Fruit fly (Drosophila melanogaster) whole organism, embryonic: ENCODE measurements around the gene CG8369.
A peak's percentile ranks its signal among the peaks of the same experiment; 100 is the strongest.

Experiments
- ATbp ChIP-seq: fragments of 200-800 bp; sonication (Bioruptor generic); optimal IDR thresholded peaks from 2 replicates; lab custom pipeline; 2017; ENCODE audit warnings: missing biosample characterization, mild to moderate bottlenecking, missing genetic modification characterization, missing genetic modification reagents
- Adf1 ChIP-seq: fragments of 200-800 bp; sonication (Bioruptor generic); IDR thresholded peaks from 2 replicates; pipeline ENCODE4 v1.3.6; 2022; ENCODE audit warnings: missing biosample characterization, missing genetic modification characterization
- Asciz ChIP-seq: fragments of 200-800 bp; sonication (Bioruptor generic); optimal IDR thresholded peaks from 2 replicates; lab custom pipeline; 2017; ENCODE audit warnings: missing biosample characterization, mild to moderate bottlenecking, missing genetic modification characterization, missing genetic modification reagents
- Atf-2 ChIP-seq: fragments of 200-800 bp; sonication (Bioruptor generic); optimal IDR thresholded peaks from 2 replicates; lab custom pipeline; 2016; ENCODE audit warnings: missing biosample characterization, missing genetic modification characterization
- Awh ChIP-seq: fragments of 200-800 bp; sonication (Bioruptor generic); IDR thresholded peaks from 2 replicates; pipeline ENCODE4, ENCODE4 v1.3.6; 2022; ENCODE audit warnings: missing biosample characterization, missing genetic modification characterization
- Bteb2 ChIP-seq: fragments of 200-800 bp; sonication (Bioruptor generic); optimal IDR thresholded peaks from 2 replicates; lab custom pipeline; 2016; ENCODE audit warnings: missing biosample characterization, missing genetic modification characterization
- CG13287 ChIP-seq: fragments of 200-800 bp; sonication (Bioruptor generic); IDR thresholded peaks from 2 replicates; pipeline ENCODE4 v1.3.6; 2022; ENCODE audit warnings: missing biosample characterization, missing genetic modification characterization; ENCODE audit not compliant: partially characterized antibody
- CG14860 ChIP-seq: fragments of 200-800 bp; sonication (Bioruptor generic); IDR thresholded peaks from 3 replicates; pipeline ENCODE4 v1.3.6; 2022; ENCODE audit warnings: missing biosample characterization, missing genetic modification characterization; ENCODE audit not compliant: partially characterized antibody
- CG15479 ChIP-seq: fragments of 200-800 bp; sonication (Bioruptor generic); optimal IDR thresholded peaks from 3 replicates; lab custom pipeline; 2019; ENCODE audit warnings: missing biosample characterization, mild to moderate bottlenecking, missing genetic modification characterization, moderate library complexity
- CG15514 ChIP-seq: fragments of 200-800 bp; sonication (Bioruptor generic); optimal IDR thresholded peaks from 3 replicates; lab custom pipeline; 2017; ENCODE audit warnings: missing biosample characterization, missing genetic modification characterization, mild to moderate bottlenecking, moderate library complexity, missing genetic modification reagents
- CG18599 ChIP-seq: fragments of 200-800 bp; sonication (Bioruptor generic); optimal IDR thresholded peaks from 3 replicates; lab custom pipeline; 2017; ENCODE audit warnings: missing biosample characterization, missing genetic modification characterization, mild to moderate bottlenecking, moderate library complexity, missing genetic modification reagents
- CG18619 ChIP-seq: fragments of 200-800 bp; sonication (Bioruptor generic); optimal IDR thresholded peaks from 3 replicates; lab custom pipeline; 2017; ENCODE audit warnings: missing biosample characterization, mild to moderate bottlenecking, missing genetic modification characterization
- CG2116 ChIP-seq: fragments of 200-800 bp; sonication (Bioruptor generic); optimal IDR thresholded peaks from 3 replicates; lab custom pipeline; 2018; ENCODE audit warnings: missing biosample characterization, mild to moderate bottlenecking, missing genetic modification characterization
- CG32532 ChIP-seq: fragments of 200-800 bp; sonication (Bioruptor generic); IDR thresholded peaks from 2 replicates; pipeline ENCODE4 v1.3.6; 2022; ENCODE audit warnings: missing biosample characterization, missing genetic modification characterization
- CG34422 ChIP-seq: fragments of 200-800 bp; sonication (Bioruptor generic); IDR thresholded peaks from 3 replicates; pipeline ENCODE4 v1.3.6; 2022; ENCODE audit warnings: missing biosample characterization, missing genetic modification characterization
- CG4282 ChIP-seq: fragments of 200-800 bp; sonication (Bioruptor generic); optimal IDR thresholded peaks from 2 replicates; lab custom pipeline; 2016; ENCODE audit warnings: missing biosample characterization, missing genetic modification characterization
- CG4854 ChIP-seq: fragments of 200-800 bp; sonication (Bioruptor generic); optimal IDR thresholded peaks from 2 replicates; lab custom pipeline; 2016; ENCODE audit warnings: missing biosample characterization, missing genetic modification characterization, inconsistent platforms
- CG5245 ChIP-seq: fragments of 200-800 bp; sonication (Bioruptor generic); optimal IDR thresholded peaks from 3 replicates; lab custom pipeline; 2016; ENCODE audit warnings: missing biosample characterization, missing genetic modification characterization
- CG6854 ChIP-seq: fragments of 200-800 bp; sonication (Bioruptor generic); optimal IDR thresholded peaks from 3 replicates; lab custom pipeline; 2017; ENCODE audit warnings: missing biosample characterization, mild to moderate bottlenecking, missing genetic modification characterization
- CG7271 ChIP-seq: fragments of 200-800 bp; sonication (Bioruptor generic); optimal IDR thresholded peaks from 2 replicates; lab custom pipeline; 2018; ENCODE audit warnings: missing biosample characterization, mild to moderate bottlenecking, missing genetic modification characterization, moderate library complexity
- CG7839 ChIP-seq: fragments of 200-800 bp; sonication (Bioruptor generic); optimal IDR thresholded peaks from 3 replicates; lab custom pipeline; 2018; ENCODE audit warnings: missing biosample characterization, mild to moderate bottlenecking, missing genetic modification characterization, moderate library complexity
- CG8281 ChIP-seq: fragments of 200-800 bp; sonication (Bioruptor generic); optimal IDR thresholded peaks from 2 replicates; lab custom pipeline; 2018; ENCODE audit warnings: missing biosample characterization, mild to moderate bottlenecking, missing genetic modification characterization, moderate library complexity
- CG8359 ChIP-seq: fragments of 200-800 bp; sonication (Bioruptor generic); optimal IDR thresholded peaks from 2 replicates; lab custom pipeline; 2017; ENCODE audit warnings: missing biosample characterization, mild to moderate bottlenecking, missing genetic modification characterization, borderline replicate concordance
- CG8478 ChIP-seq: fragments of >200 bp; optimal IDR thresholded peaks from 2 replicates; lab custom pipeline; 2018
- CG9437 ChIP-seq: fragments of 200-800 bp; sonication (Bioruptor generic); optimal IDR thresholded peaks from 2 replicates; lab custom pipeline; 2018; ENCODE audit warnings: missing biosample characterization, mild to moderate bottlenecking, missing genetic modification characterization
- Dbx ChIP-seq: fragments of 200-800 bp; sonication (Bioruptor generic); IDR thresholded peaks from 3 replicates; pipeline ENCODE4 v1.3.6; 2022; ENCODE audit warnings: missing biosample characterization, missing genetic modification characterization
- Dref ChIP-seq: fragments of 200-800 bp; sonication (Bioruptor generic); IDR thresholded peaks from 2 replicates; pipeline ENCODE4 v1.3.6; 2022; ENCODE audit warnings: missing biosample characterization, missing genetic modification characterization
- Elba2 ChIP-seq: fragments of 200-800 bp; sonication (Bioruptor generic); optimal IDR thresholded peaks from 3 replicates; lab custom pipeline; 2016; ENCODE audit warnings: missing biosample characterization, missing genetic modification characterization
- Hr3 ChIP-seq: fragments of 200-800 bp; sonication (Bioruptor generic); optimal IDR thresholded peaks from 3 replicates; lab custom pipeline; 2016; ENCODE audit warnings: missing biosample characterization, missing genetic modification characterization
- Hr39 ChIP-seq: fragments of >200 bp; optimal IDR thresholded peaks from 2 replicates; lab custom pipeline; 2017
- Mad ChIP-seq: fragments of 200-800 bp; sonication (Bioruptor generic); optimal IDR thresholded peaks from 2 replicates; lab custom pipeline; 2016; ENCODE audit warnings: missing biosample characterization, missing genetic modification characterization
- Ravus ChIP-seq: fragments of 200-800 bp; sonication (Bioruptor generic); IDR thresholded peaks from 2 replicates; pipeline ENCODE4 v1.3.6; 2022; ENCODE audit warnings: missing biosample characterization, missing genetic modification characterization
- YL-1 ChIP-seq: fragments of 200-800 bp; sonication (Bioruptor generic); optimal IDR thresholded peaks from 3 replicates; lab custom pipeline; 2017; ENCODE audit warnings: missing biosample characterization, mild to moderate bottlenecking, missing genetic modification characterization
- aop ChIP-seq: fragments of 200-800 bp; sonication (Bioruptor generic); IDR thresholded peaks from 2 replicates; pipeline ENCODE4 v1.3.6; 2022; ENCODE audit warnings: missing biosample characterization, missing genetic modification characterization
- bcd ChIP-seq: fragments of 200-800 bp; sonication (Bioruptor generic); optimal IDR thresholded peaks from 2 replicates; lab custom pipeline; 2017; ENCODE audit warnings: missing biosample characterization, mild to moderate bottlenecking, missing genetic modification characterization
- disco-r ChIP-seq: fragments of 200-800 bp; sonication (Bioruptor generic); optimal IDR thresholded peaks from 2 replicates; lab custom pipeline; 2016; ENCODE audit warnings: missing biosample characterization, missing genetic modification characterization
- dm ChIP-seq: fragments of 200-800 bp; sonication (Bioruptor generic); optimal IDR thresholded peaks from 3 replicates; lab custom pipeline; 2016; ENCODE audit warnings: missing biosample characterization, missing genetic modification characterization
- fd64A ChIP-seq: fragments of 200-800 bp; sonication (Bioruptor generic); optimal IDR thresholded peaks from 3 replicates; lab custom pipeline; 2018; ENCODE audit warnings: missing biosample characterization, mild to moderate bottlenecking, missing genetic modification characterization
- gsb-n ChIP-seq: fragments of 200-800 bp; sonication (Bioruptor generic); optimal IDR thresholded peaks from 3 replicates; lab custom pipeline; 2018; ENCODE audit warnings: missing biosample characterization, mild to moderate bottlenecking, missing genetic modification characterization
- hkb ChIP-seq, 2 experiments: fragments of 200-800 bp in 1 of 2; fragments of >200 bp in 1 of 2; sonication (Bioruptor generic) in 1 of 2; IDR thresholded peaks in 1 of 2; optimal IDR thresholded peaks in 1 of 2; 2 replicates each; pipeline versions ENCODE4 v1.3.6 to Lab custom; 2017 to 2022; ENCODE audit warnings: missing biosample characterization in 1 of 2, missing genetic modification characterization in 1 of 2
- hth ChIP-seq: fragments of >200 bp; optimal IDR thresholded peaks from 2 replicates; lab custom pipeline; 2017; ENCODE audit warnings: inconsistent platforms
- sd ChIP-seq: fragments of 200-800 bp; sonication (Bioruptor generic); optimal IDR thresholded peaks from 3 replicates; lab custom pipeline; 2018; ENCODE audit warnings: missing biosample characterization, mild to moderate bottlenecking, missing genetic modification characterization, moderate library complexity
- shn ChIP-seq: fragments of 200-800 bp; sonication (Bioruptor generic); optimal IDR thresholded peaks from 3 replicates; lab custom pipeline; 2016; ENCODE audit warnings: missing biosample characterization, missing genetic modification characterization
- trem ChIP-seq: fragments of 200-800 bp; optimal IDR thresholded peaks from 3 replicates; lab custom pipeline; 2019; ENCODE audit warnings: missing biosample characterization, mild to moderate bottlenecking, missing genetic modification characterization, moderate library complexity
- trh ChIP-seq: fragments of 200-800 bp; sonication (Bioruptor generic); optimal IDR thresholded peaks from 2 replicates; lab custom pipeline; 2016; ENCODE audit warnings: missing biosample characterization, missing genetic modification characterization
- unpg ChIP-seq: fragments of 200-800 bp; sonication (Bioruptor generic); optimal IDR thresholded peaks from 3 replicates; lab custom pipeline; 2018; ENCODE audit warnings: missing biosample characterization, mild to moderate bottlenecking, missing genetic modification characterization, moderate library complexity
- vnd ChIP-seq: fragments of 200-800 bp; sonication (Bioruptor generic); IDR thresholded peaks from 3 replicates; pipeline ENCODE4 v1.3.6; 2022; ENCODE audit warnings: missing biosample characterization, missing genetic modification characterization; ENCODE audit not compliant: partially characterized antibody
- vvl ChIP-seq: fragments of 200-800 bp; sonication (Bioruptor generic); IDR thresholded peaks from 2 replicates; pipeline ENCODE4 v1.3.6; 2022; ENCODE audit warnings: missing biosample characterization, missing genetic modification characterization
- wdn ChIP-seq: fragments of 200-800 bp; sonication (Bioruptor generic); IDR thresholded peaks from 2 replicates; pipeline ENCODE4 v1.3.6; 2022; ENCODE audit warnings: missing biosample characterization, missing genetic modification characterization
- wor ChIP-seq: fragments of 200-800 bp; sonication (Bioruptor generic); IDR thresholded peaks from 2 replicates; pipeline ENCODE4 v1.3.6; 2022; ENCODE audit warnings: missing biosample characterization, missing genetic modification characterization

Gene CG8369

dm6 chr3R:8846154-8846648 is 24.4 kb downstream of the CG8369 start (continued):
- TF ChIP-seq CG9437 (GFP tag; lab: Kevin White, UChicago) (peak; percentile 50), aop (0 out of 2 replicates have a peak, but pooled peaks have one; percentile 43), CG4282 (GFP tag; lab: Kevin White, UChicago) (peak; percentile 59), Hr3 (GFP tag; lab: Kevin White, UChicago) (no peak), Mad (GFP tag; lab: Kevin White, UChicago) (no peak), trem (tag; lab: Kevin White, UChicago) (peak; percentile 47), CG8478 (lab: Kevin White, UChicago) (no peak), trh (GFP tag; lab: Kevin White, UChicago) (peak; percentile 10), vvl (GFP tag; lab: Robert Waterston, UW) (peak; percentile 85), fd64A (peak; percentile 71), CG8359 (GFP tag; lab: Kevin White, UChicago) (peak; percentile 16), CG6854 (peak; percentile 54), Awh (GFP tag; lab: Robert Waterston, UW) (peak; percentile 71; the same call in 1 of the 2 replicates), sd (peak; percentile 96), CG15514 (GFP tag; lab: Kevin White, UChicago) (peak; percentile 80), Dbx (GFP tag; lab: Robert Waterston, UW) (peak; percentile 79; the same call in 2 of the 3 replicates), CG18599 (peak; percentile 57), CG18619 (GFP tag; lab: Kevin White, UChicago) (peak; percentile 22), disco-r (GFP tag; lab: Kevin White, UChicago) (peak; percentile 34), CG8281 (tag; lab: Kevin White, UChicago) (no peak), Elba2 (GFP tag; lab: Kevin White, UChicago) (peak; percentile 13), YL-1 (GFP tag; lab: Kevin White, UChicago) (peak; percentile 49), dm (GFP tag; lab: Kevin White, UChicago) (peak; percentile 34), CG13287 (GFP tag; lab: Robert Waterston, UW) (peak; percentile 56; the same call in 1 of the 2 replicates), unpg (GFP tag; lab: Kevin White, UChicago) (peak; percentile 58), wor (GFP tag; lab: Robert Waterston, UW) (no peak), gsb-n (tag; lab: Kevin White, UChicago) (peak; percentile 64), CG32532 (GFP tag; lab: Robert Waterston, UW) (peak; percentile 46; the same call in 1 of the 2 replicates), bcd (GFP tag; lab: Kevin White, UChicago) (peak; percentile 20), Ravus (GFP tag; lab: Robert Waterston, UW) (no peak), Hr39 (lab: Kevin White, UChicago) (no peak), hkb (optimal IDR thresholded peaks at IDR 0.05; lab: Kevin White, UChicago) (no peak), hkb (GFP tag; IDR thresholded peaks at IDR 0.05; lab: Robert Waterston, UW) (peak; percentile 81), CG4854 (GFP tag; lab: Kevin White, UChicago) (peak; percentile 34), CG7839 (tag; lab: Kevin White, UChicago) (peak; percentile 28), Adf1 (GFP tag; lab: Robert Waterston, UW) (peak; percentile 66), CG2116 (peak; percentile 43), hth (no peak), CG34422 (GFP tag; lab: Robert Waterston, UW) (peak; percentile 66; the same call in 1 of the 3 replicates), CG15479 (peak; percentile 67), ATbp (GFP tag; lab: Kevin White, UChicago) (peak; percentile 60), CG14860 (GFP tag; lab: Robert Waterston, UW) (no peak), Dref (no peak), CG7271 (tag; lab: Kevin White, UChicago) (peak; percentile 63), wdn (GFP tag; lab: Robert Waterston, UW) (no peak), shn (GFP tag; lab: Kevin White, UChicago) (no peak), Atf-2 (GFP tag; lab: Kevin White, UChicago) (no peak), Bteb2 (peak; percentile 39), CG5245 (GFP tag; lab: Kevin White, UChicago) (peak; percentile 24), Asciz (GFP tag; lab: Kevin White, UChicago) (peak; percentile 63), vnd (GFP tag; lab: Robert Waterston, UW) (no peak)
